Worm (Caenorhabditis elegans) whole organism, L4 larva: ENCODE measurements around the gene slc-17.1.

Experiments used
- F26F4.8 ChIP-seq: fragments of 200-800 bp; sonication (Bioruptor generic); conservative IDR thresholded peaks from 2 replicates; pipeline ENCODE4 v1.3.6; 2022; ENCODE audit warnings: missing genetic modification characterization, missing compliant biosample characterization
- F37D6.2 ChIP-seq: sonication (generic microtip); optimal IDR thresholded peaks from 2 replicates; lab custom pipeline; 2016; ENCODE audit warnings: mild to moderate bottlenecking, missing genetic modification characterization, missing compliant biosample characterization
- R02D3.7 ChIP-seq: fragments of 150-350 bp; sonication (generic microtip); optimal IDR thresholded peaks from 3 replicates; lab custom pipeline; 2014; ENCODE audit warnings: missing biosample characterization, missing genetic modification characterization
- Y48G9A.11 ChIP-seq: fragments of 200-800 bp; sonication (Bioruptor generic); IDR thresholded peaks from 2 replicates; pipeline ENCODE4 v1.3.6; 2022; ENCODE audit warnings: missing genetic modification reagents, missing genetic modification characterization, missing compliant biosample characterization
- ZK337.2 ChIP-seq: fragments of 200-800 bp; sonication (Bioruptor generic); IDR thresholded peaks from 2 replicates; pipeline ENCODE4 v1.3.6; 2022; ENCODE audit warnings: missing genetic modification reagents, missing genetic modification characterization, missing compliant biosample characterization
- ZK546.5 ChIP-seq, 2 experiments: sonication (generic microtip); optimal IDR thresholded peaks; 2 replicates each; lab custom pipeline; 2017; ENCODE audit warnings: missing biosample characterization in 2 of 2, missing genetic modification characterization in 2 of 2
- aha-1 ChIP-seq: fragments of 150-350 bp; peaks from one replicate; lab custom pipeline; 2014; ENCODE audit warnings: missing biosample characterization, missing genetic modification characterization
- aly-2 ChIP-seq: sonication (generic microtip); optimal IDR thresholded peaks from 2 replicates; lab custom pipeline; 2018; ENCODE audit warnings: missing biosample characterization, missing genetic modification characterization
- ceh-32 ChIP-seq: sonication (generic microtip); optimal IDR thresholded peaks from 2 replicates; lab custom pipeline; 2016; ENCODE audit warnings: mild to moderate bottlenecking, missing genetic modification characterization, missing compliant biosample characterization; ENCODE audit not compliant: poor library complexity
- daf-16 ChIP-seq, 3 experiments: sonication (generic microtip); optimal IDR thresholded peaks; 2 replicates each; lab custom pipeline; 2016 to 2017; ENCODE audit warnings: missing genetic modification characterization in 3 of 3, missing genetic modification reagents in 3 of 3, mild to moderate bottlenecking in 2 of 3, missing compliant biosample characterization in 2 of 3, missing biosample characterization in 1 of 3, moderate library complexity in 1 of 3
- daf-19 ChIP-seq: fragments of 200-800 bp; sonication (Bioruptor generic); conservative IDR thresholded peaks from 2 replicates; pipeline ENCODE4 v1.3.6; 2022; ENCODE audit warnings: missing genetic modification characterization, missing compliant biosample characterization
- daf-8 ChIP-seq: fragments of 200-800 bp; sonication (Bioruptor generic); IDR thresholded peaks from 2 replicates; pipeline ENCODE4 v1.3.6; 2022; ENCODE audit warnings: missing genetic modification characterization, missing compliant biosample characterization
- dmd-6 ChIP-seq: fragments of 200-800 bp; sonication (Bioruptor generic); IDR thresholded peaks from 2 replicates; pipeline ENCODE4 v1.3.6; 2022; ENCODE audit warnings: missing genetic modification reagents, missing genetic modification characterization, missing compliant biosample characterization
- dpl-1 ChIP-seq: fragments of 150-350 bp; optimal IDR thresholded peaks from 2 replicates; lab custom pipeline; 2014; ENCODE audit warnings: missing biosample characterization, missing genetic modification reagents, missing genetic modification characterization
- duxl-1 ChIP-seq: sonication (generic microtip); optimal IDR thresholded peaks from 2 replicates; lab custom pipeline; 2016; ENCODE audit warnings: mild to moderate bottlenecking, missing genetic modification characterization, moderate library complexity, missing compliant biosample characterization; ENCODE audit not compliant: poor library complexity
- dve-1 ChIP-seq: sonication (generic microtip); optimal IDR thresholded peaks from 2 replicates; lab custom pipeline; 2017; ENCODE audit warnings: antibody characterized with exemption, mild to moderate bottlenecking, missing genetic modification characterization, missing compliant biosample characterization; ENCODE audit not compliant: insufficient read depth
- fkh-10 ChIP-seq: fragments of 150-350 bp; optimal IDR thresholded peaks from 2 replicates; lab custom pipeline; 2014; ENCODE audit warnings: missing biosample characterization, missing genetic modification reagents, missing genetic modification characterization
- gei-8 ChIP-seq: fragments of 200-800 bp; sonication (Bioruptor generic); optimal IDR thresholded peaks from 2 replicates; lab custom pipeline; 2018; ENCODE audit warnings: mild to moderate bottlenecking, missing genetic modification characterization, missing compliant biosample characterization
- hif-1 ChIP-seq, 2 experiments: sonication (generic microtip); optimal IDR thresholded peaks; 2 replicates each; lab custom pipeline; 2016 to 2017; ENCODE audit warnings: missing compliant biosample characterization in 2 of 2, missing genetic modification characterization in 2 of 2, missing genetic modification reagents in 2 of 2, missing genotype in 2 of 2, mild to moderate bottlenecking in 1 of 2
- hlh-11 ChIP-seq: fragments of 200-800 bp; sonication (Bioruptor generic); optimal IDR thresholded peaks from 2 replicates; lab custom pipeline; 2018; ENCODE audit warnings: mild to moderate bottlenecking, missing genetic modification characterization, missing compliant biosample characterization
- hlh-30 ChIP-seq: sonication (generic microtip); optimal IDR thresholded peaks from 2 replicates; lab custom pipeline; 2017; ENCODE audit warnings: antibody characterized with exemption, mild to moderate bottlenecking, missing genetic modification characterization, missing compliant biosample characterization; ENCODE audit not compliant: insufficient read depth
- jun-1 ChIP-seq: fragments of 150-350 bp; optimal IDR thresholded peaks from 2 replicates; lab custom pipeline; 2014; ENCODE audit warnings: missing biosample characterization, missing genetic modification reagents, missing genetic modification characterization
- lin-13 ChIP-seq: fragments of 150-350 bp; optimal IDR thresholded peaks from 2 replicates; lab custom pipeline; 2014; ENCODE audit warnings: missing biosample characterization, missing genetic modification reagents, missing genetic modification characterization
- madf-5 ChIP-seq, 2 experiments: fragments of 200-800 bp; sonication (Bioruptor generic); IDR thresholded peaks; 2 replicates each; pipeline ENCODE4 v1.3.6; 2022; ENCODE audit warnings: missing compliant biosample characterization in 2 of 2, missing genetic modification characterization in 2 of 2
- mep-1 ChIP-seq: fragments of 150-350 bp; sonication (generic microtip); optimal IDR thresholded peaks from 3 replicates; lab custom pipeline; 2014; ENCODE audit warnings: missing biosample characterization, missing genetic modification characterization
- mes-2 ChIP-seq: sonication (generic microtip); optimal IDR thresholded peaks from 2 replicates; lab custom pipeline; 2016; ENCODE audit warnings: missing genotype, mild to moderate bottlenecking, missing genetic modification characterization, missing compliant biosample characterization; ENCODE audit not compliant: poor library complexity, severe bottlenecking
- nhr-10 ChIP-seq: fragments of 150-350 bp; optimal IDR thresholded peaks from 2 replicates; lab custom pipeline; 2014; ENCODE audit warnings: missing biosample characterization, missing genetic modification characterization
- nhr-102 ChIP-seq: sonication (generic microtip); optimal IDR thresholded peaks from 2 replicates; lab custom pipeline; 2016; ENCODE audit warnings: mild to moderate bottlenecking, missing genetic modification characterization, moderate library complexity, missing compliant biosample characterization
- nhr-11 ChIP-seq: fragments of 150-350 bp; optimal IDR thresholded peaks from 2 replicates; lab custom pipeline; 2014; ENCODE audit warnings: missing biosample characterization, missing genetic modification characterization
- nhr-237 ChIP-seq: sonication (generic microtip); optimal IDR thresholded peaks from 2 replicates; lab custom pipeline; 2017; ENCODE audit warnings: missing biosample characterization, missing genetic modification characterization
- nhr-28 ChIP-seq: fragments of 150-350 bp; optimal IDR thresholded peaks from 2 replicates; lab custom pipeline; 2014; ENCODE audit warnings: missing biosample characterization, missing genetic modification characterization
- nhr-41 ChIP-seq: fragments of 200-800 bp; sonication (Bioruptor generic); IDR thresholded peaks from 2 replicates; pipeline ENCODE4 v1.3.6; 2022; ENCODE audit warnings: missing genetic modification reagents, missing genetic modification characterization, missing compliant biosample characterization
- nhr-77 ChIP-seq: fragments of 150-350 bp; optimal IDR thresholded peaks from 2 replicates; lab custom pipeline; 2014; ENCODE audit warnings: missing biosample characterization, missing genetic modification characterization
- pha-4 ChIP-seq, 2 experiments: fragments of 150-350 bp in 1 of 2; fragments of 200-800 bp in 1 of 2; sonication (Bioruptor generic) in 1 of 2; IDR thresholded peaks in 1 of 2; optimal IDR thresholded peaks in 1 of 2; 2 replicates each; pipeline versions ENCODE4 v1.3.6 to Lab custom; 2014 to 2022; ENCODE audit warnings: missing genetic modification characterization in 2 of 2, missing genetic modification reagents in 2 of 2, missing biosample characterization in 1 of 2, missing compliant biosample characterization in 1 of 2
- rbr-2 ChIP-seq: sonication (generic microtip); optimal IDR thresholded peaks from 2 replicates; lab custom pipeline; 2016; ENCODE audit warnings: missing genotype, missing genetic modification characterization, missing compliant biosample characterization
- saeg-2 ChIP-seq: fragments of 200-800 bp; sonication (Bioruptor generic); IDR thresholded peaks from 2 replicates; pipeline ENCODE4 v1.3.6; 2022; ENCODE audit warnings: missing genetic modification reagents, missing genetic modification characterization, missing compliant biosample characterization
- snpc-1.2 ChIP-seq: fragments of 200-800 bp; sonication (Bioruptor generic); IDR thresholded peaks from 2 replicates; pipeline ENCODE4 v1.3.6; 2022; ENCODE audit warnings: missing genetic modification reagents, missing genetic modification characterization, missing compliant biosample characterization
- spr-1 ChIP-seq: sonication (generic microtip); optimal IDR thresholded peaks from 2 replicates; lab custom pipeline; 2016; ENCODE audit warnings: mild to moderate bottlenecking, missing genetic modification characterization, missing compliant biosample characterization
- tag-97 ChIP-seq: fragments of 200-800 bp; sonication (Bioruptor generic); IDR thresholded peaks from 2 replicates; pipeline ENCODE4 v1.3.6; 2022; ENCODE audit warnings: missing genetic modification characterization, missing compliant biosample characterization
- tra-1 ChIP-seq: fragments of 200-800 bp; sonication (Bioruptor generic); IDR thresholded peaks from 2 replicates; pipeline ENCODE4 v1.3.6; 2022; ENCODE audit warnings: missing genetic modification reagents, missing genetic modification characterization, missing compliant biosample characterization
- unc-130 ChIP-seq: sonication (generic microtip); optimal IDR thresholded peaks from 2 replicates; lab custom pipeline; 2016; ENCODE audit warnings: missing genetic modification reagents, missing genetic modification characterization, missing compliant biosample characterization
- unc-62 ChIP-seq, 3 experiments: fragments of 150-350 bp in 1 of 3; sonication (generic microtip); optimal IDR thresholded peaks in 2 of 3; peaks in 1 of 3; 1 replicate in 1 of 3; 2 replicates in 2 of 3; lab custom pipeline; 2014 to 2017; ENCODE audit warnings: missing biosample characterization in 3 of 3, missing genetic modification characterization in 3 of 3, missing genetic modification reagents in 3 of 3, missing genotype in 1 of 3
- zfp-2 ChIP-seq: sonication (generic microtip); optimal IDR thresholded peaks from 2 replicates; lab custom pipeline; 2016; ENCODE audit warnings: mild to moderate bottlenecking, missing genetic modification characterization, missing compliant biosample characterization
- zfp-3 ChIP-seq: fragments of 200-800 bp; sonication (Bioruptor generic); conservative IDR thresholded peaks from 2 replicates; pipeline ENCODE4 v1.3.6; 2022; ENCODE audit warnings: missing genetic modification reagents, missing genetic modification characterization, missing compliant biosample characterization
- zip-11 ChIP-seq: fragments of 200-800 bp; sonication (Bioruptor generic); IDR thresholded peaks from 2 replicates; pipeline ENCODE4 v1.3.6; 2022; ENCODE audit warnings: missing genetic modification characterization, missing compliant biosample characterization

Gene slc-17.1

ce11 chrX:17505547-17506181 is 41.0 kb upstream of the slc-17.1 start (continued):
- TF ChIP-seq aha-1 (tag; lab: Kevin White, UChicago) (peak; percentile 95), spr-1 (tag; lab: Kevin White, UChicago) (no peak), hlh-11 (tag; lab: Kevin White, UChicago) (peak; percentile 97), F37D6.2 (peak; percentile 27), ZK546.5 (tag; optimal IDR thresholded peaks at IDR 0.05; lab: Kevin White, UChicago) (no peak), hlh-30 (tag; lab: Kevin White, UChicago) (peak; percentile 85), ceh-32 (tag; lab: Kevin White, UChicago) (no peak), daf-8 (GFP tag; lab: Robert Waterston, UW) (no peak), nhr-102 (tag; lab: Kevin White, UChicago) (peak; percentile 59), pha-4 (GFP tag; IDR thresholded peaks at IDR 0.05; lab: Robert Waterston, UW) (peak; percentile 68), pha-4 (tag; optimal IDR thresholded peaks at IDR 0.05; lab: Kevin White, UChicago) (no peak), aly-2 (tag; lab: Kevin White, UChicago) (no peak), gei-8 (GFP tag; lab: Kevin White, UChicago) (peak; percentile 84), zfp-3 (GFP tag; lab: Robert Waterston, UW) (no peak), lin-13 (GFP tag; lab: Kevin White, UChicago) (peak; percentile 29), dpl-1 (GFP tag; lab: Kevin White, UChicago) (peak; percentile 1), nhr-41 (no peak), madf-5 (GFP tag; IDR thresholded peaks at IDR 0.05; lab: Robert Waterston, UW) (no peak), mep-1 (tag; lab: Kevin White, UChicago) (peak; percentile 84), Y48G9A.11 (GFP tag; lab: Robert Waterston, UW) (no peak), zip-11 (GFP tag; lab: Robert Waterston, UW) (no peak), rbr-2 (tag; lab: Kevin White, UChicago) (peak; percentile 84), tag-97 (GFP tag; lab: Robert Waterston, UW) (no peak), nhr-10 (tag; lab: Kevin White, UChicago) (peak; percentile 4), daf-16 (GFP tag; optimal IDR thresholded peaks at IDR 0.05; lab: Kevin White, UChicago) (peak; percentile 19 to 86), daf-16 (tag; optimal IDR thresholded peaks at IDR 0.05; lab: Kevin White, UChicago) (peak; percentile 73), ZK337.2 (no peak), jun-1 (tag; lab: Kevin White, UChicago) (no peak), saeg-2 (GFP tag; lab: Robert Waterston, UW) (0 out of 2 replicates have a peak, but pooled peaks have one; percentile 43), zfp-2 (tag; lab: Kevin White, UChicago) (no peak), duxl-1 (tag; lab: Kevin White, UChicago) (no peak), dve-1 (tag; lab: Kevin White, UChicago) (peak; percentile 80), nhr-11 (tag; lab: Kevin White, UChicago) (peak; percentile 93), R02D3.7 (no peak), fkh-10 (peak; percentile 63), nhr-77 (tag; lab: Kevin White, UChicago) (peak; percentile 80), mes-2 (tag; lab: Kevin White, UChicago) (peak; percentile 66), tra-1 (GFP tag; lab: Robert Waterston, UW) (peak; percentile 92), dmd-6 (GFP tag; lab: Robert Waterston, UW) (peak; percentile 98), unc-62 (GFP tag; optimal IDR thresholded peaks at IDR 0.05 in 1 of 2; lab: Kevin White, UChicago) (peak in 1 of 2 experiments; percentile 92), unc-62 (tag; optimal IDR thresholded peaks at IDR 0.05; lab: Kevin White, UChicago) (no peak), unc-130 (GFP tag; lab: Kevin White, UChicago) (no peak), hif-1 (tag; optimal IDR thresholded peaks at IDR 0.05; lab: Kevin White, UChicago) (peak in 1 of 2 experiments; percentile 67), nhr-237 (no peak), snpc-1.2 (GFP tag; lab: Robert Waterston, UW) (no peak), nhr-28 (tag; lab: Kevin White, UChicago) (peak; percentile 73), daf-19 (no peak), F26F4.8 (GFP tag; lab: Robert Waterston, UW) (no peak)
